4 worm cellular contexts compared by ENCODE assay signal in the genomic region with DNA sequence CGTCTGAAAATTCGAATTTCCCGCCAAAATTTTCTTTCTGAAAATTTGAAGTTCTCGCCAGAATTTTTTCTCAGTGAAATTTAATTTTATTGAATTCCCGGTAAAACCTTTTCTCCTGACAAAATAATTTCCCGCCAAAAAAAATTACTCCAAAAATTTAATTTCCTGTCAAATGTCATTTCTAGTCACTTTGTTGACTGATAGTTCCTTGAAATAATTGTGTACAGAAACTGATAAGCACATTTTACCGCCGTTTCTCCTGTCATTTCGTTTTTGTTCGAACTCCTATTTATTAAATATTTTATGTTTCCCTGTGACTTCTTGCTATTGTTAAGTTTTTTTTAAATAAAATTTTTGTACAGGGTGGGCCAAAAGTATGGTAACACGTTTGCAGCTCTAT.
TF ChIP-seq lines count a peak whose summit lies in the region.

No protein-coding gene starts in this region.

TF ChIP-seq in whole organism, L2 larva, 48 proteins besides CTCF, POLR2A, EP300 and RAD21:
- TF ChIP-seq Y55F3AM.14 (GFP tag; optimal IDR thresholded peaks at IDR 0.05; lab: Kevin White, UChicago) (no peak), fos-1 (tag; optimal IDR thresholded peaks at IDR 0.05; lab: Kevin White, UChicago) (peak; percentile 12)

TF ChIP-seq in whole organism, L3 larva, 47 proteins besides CTCF, POLR2A, EP300 and RAD21:
- TF ChIP-seq ZK546.5 (tag; optimal IDR thresholded peaks at IDR 0.05; lab: Kevin White, UChicago), result no peak
- peak; percentile 52 for TF ChIP-seq elt-2 (tag; optimal IDR thresholded peaks at IDR 0.05; lab: Kevin White, UChicago)
- TF ChIP-seq elt-1 (tag; optimal IDR thresholded peaks at IDR 0.05; lab: Kevin White, UChicago), result no peak
- no peak for TF ChIP-seq hmg-11 (tag; optimal IDR thresholded peaks at IDR 0.05; lab: Kevin White, UChicago)
- no peak for TF ChIP-seq ztf-4 (tag; optimal IDR thresholded peaks at IDR 0.05; lab: Kevin White, UChicago)

TF ChIP-seq in whole organism, L4 larva, 104 proteins besides CTCF, POLR2A, EP300 and RAD21:
- TF ChIP-seq nhr-28 (tag; optimal IDR thresholded peaks at IDR 0.05; lab: Kevin White, UChicago) (peak; percentile 62), hlh-30 (tag; optimal IDR thresholded peaks at IDR 0.05; lab: Kevin White, UChicago; ENCODE audit: insufficient read depth) (no peak), pha-4 (GFP tag; IDR thresholded peaks at IDR 0.05; lab: Robert Waterston, UW) (no peak), pha-4 (tag; optimal IDR thresholded peaks at IDR 0.05; lab: Kevin White, UChicago) (no peak), ceh-44 (GFP tag; IDR thresholded peaks at IDR 0.05; lab: Robert Waterston, UW) (no peak), F44E2.7 (GFP tag; IDR thresholded peaks at IDR 0.05; lab: Robert Waterston, UW) (no peak), mxl-2 (GFP tag; conservative IDR thresholded peaks at IDR 0.05; lab: Robert Waterston, UW) (no peak), snpc-4 (tag; optimal IDR thresholded peaks at IDR 0.05; lab: Kevin White, UChicago) (no peak), snpc-1.2 (GFP tag; IDR thresholded peaks at IDR 0.05; lab: Robert Waterston, UW) (no peak), fos-1 (tag; optimal IDR thresholded peaks at IDR 0.05; lab: Kevin White, UChicago) (no peak), nhr-41 (GFP tag; IDR thresholded peaks at IDR 0.05; lab: Robert Waterston, UW) (no peak), aly-2 (tag; optimal IDR thresholded peaks at IDR 0.05; lab: Kevin White, UChicago) (no peak), mxl-3 (GFP tag; optimal IDR thresholded peaks at IDR 0.05; lab: Kevin White, UChicago) (no peak), ceh-32 (tag; optimal IDR thresholded peaks at IDR 0.05; lab: Kevin White, UChicago; ENCODE audit: poor library complexity) (no peak), lin-29 (GFP tag; IDR thresholded peaks at IDR 0.05; lab: Robert Waterston, UW) (no peak), nhr-10 (tag; optimal IDR thresholded peaks at IDR 0.05; lab: Kevin White, UChicago) (no peak), daf-12 (tag; optimal IDR thresholded peaks at IDR 0.05; lab: Kevin White, UChicago) (no peak), tra-1 (GFP tag; IDR thresholded peaks at IDR 0.05; lab: Robert Waterston, UW) (peak; percentile 57), zag-1 (tag; optimal IDR thresholded peaks at IDR 0.05; lab: Kevin White, UChicago) (no peak), daf-16 (GFP tag; optimal IDR thresholded peaks at IDR 0.05; lab: Kevin White, UChicago) (no peak), daf-16 (tag; optimal IDR thresholded peaks at IDR 0.05; lab: Kevin White, UChicago) (peak; percentile 33), nhr-25 (tag; optimal IDR thresholded peaks at IDR 0.05; lab: Kevin White, UChicago; ENCODE audit: borderline replicate concordance, insufficient read depth) (no peak), daf-19 (GFP tag; conservative IDR thresholded peaks at IDR 0.05; lab: Robert Waterston, UW) (no peak), daf-8 (GFP tag; IDR thresholded peaks at IDR 0.05; lab: Robert Waterston, UW) (no peak), mdt-29 (GFP tag; IDR thresholded peaks at IDR 0.05; lab: Robert Waterston, UW) (no peak)

TF ChIP-seq in whole organism, young adult, 124 proteins besides CTCF, POLR2A, EP300 and RAD21:
- TF ChIP-seq dpl-1 (GFP tag; optimal IDR thresholded peaks at IDR 0.05; lab: Kevin White, UChicago), result no peak
- peak; percentile 54 for TF ChIP-seq nhr-80 (tag; optimal IDR thresholded peaks at IDR 0.05; lab: Kevin White, UChicago)
